Worm (Caenorhabditis elegans): ENCODE results near the gene fipr-13.

Gene fipr-13

DNA sequence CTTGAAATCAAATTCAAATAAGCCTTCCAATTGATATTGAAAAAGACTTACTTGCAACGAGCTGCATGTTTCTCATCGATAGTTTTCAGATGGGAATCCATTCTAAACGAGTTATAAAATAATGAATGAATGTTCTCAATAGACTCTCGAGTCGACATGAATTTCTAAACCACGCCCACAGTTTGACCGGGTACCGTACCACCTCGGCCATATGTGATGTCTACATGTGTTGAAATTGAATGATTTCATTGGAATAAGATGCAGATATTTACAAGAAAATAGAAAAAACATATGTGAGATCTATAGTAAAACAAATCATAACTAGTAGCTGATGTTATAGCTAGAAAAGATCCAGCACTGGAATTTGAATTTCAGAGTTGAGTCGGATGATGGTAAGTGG lies 26.1 kb downstream of the fipr-13 start, which contains the start of gene R04B5.7:
Gene R04B5.7 (minus strand): TSS at position 101 of the 400 bp plus-strand sequence.
- no peak for TF ChIP-seq unc-62 (GFP tag; optimal IDR thresholded peaks at IDR 0.05)

DNA sequence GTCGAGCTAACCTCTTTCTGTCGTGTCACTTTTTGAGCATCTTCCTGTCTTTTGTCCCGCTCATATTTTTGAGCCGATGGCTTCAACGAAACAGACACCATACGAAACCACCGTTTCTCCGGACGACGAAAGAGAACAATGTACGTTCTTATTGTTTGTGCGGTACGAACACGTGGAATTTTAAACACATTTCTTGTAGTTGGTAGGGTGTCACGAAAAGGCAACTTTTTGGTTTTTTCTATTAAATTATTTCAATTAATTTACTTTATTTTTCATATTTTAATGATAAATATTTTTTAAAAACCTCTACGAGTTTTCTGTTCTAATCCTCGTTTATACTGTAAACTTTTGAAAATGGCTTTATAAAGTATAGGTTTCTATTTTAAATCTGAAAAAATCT lies 26.8 kb downstream of the fipr-13 start, which contains the start of gene R04B5.11:
Gene R04B5.11 (minus strand): TSS at position 101 of the 400 bp plus-strand sequence.
- no peak for TF ChIP-seq unc-62 (GFP tag; optimal IDR thresholded peaks at IDR 0.05)

ce11 chrV:10094374-10094773 lies 30.1 kb downstream of the fipr-13 start, which contains the start of gene srd-49:
srd-49 (plus strand) TSS chrV:10094674.
- TF ChIP-seq unc-62 (GFP tag; optimal IDR thresholded peaks at IDR 0.05) = no peak

ce11 chrV:10096932-10097331 lies 32.6 kb downstream of the fipr-13 start:
- no peak for TF ChIP-seq unc-62 (GFP tag; optimal IDR thresholded peaks at IDR 0.05)

- no peak for TF ChIP-seq unc-62 (GFP tag; optimal IDR thresholded peaks at IDR 0.05)
Observed at ce11 chrV:10098429-10098828, 34.1 kb downstream of the fipr-13 start, which contains the start of gene ugt-47. ugt-47 (minus strand) TSS chrV:10098597.

DNA sequence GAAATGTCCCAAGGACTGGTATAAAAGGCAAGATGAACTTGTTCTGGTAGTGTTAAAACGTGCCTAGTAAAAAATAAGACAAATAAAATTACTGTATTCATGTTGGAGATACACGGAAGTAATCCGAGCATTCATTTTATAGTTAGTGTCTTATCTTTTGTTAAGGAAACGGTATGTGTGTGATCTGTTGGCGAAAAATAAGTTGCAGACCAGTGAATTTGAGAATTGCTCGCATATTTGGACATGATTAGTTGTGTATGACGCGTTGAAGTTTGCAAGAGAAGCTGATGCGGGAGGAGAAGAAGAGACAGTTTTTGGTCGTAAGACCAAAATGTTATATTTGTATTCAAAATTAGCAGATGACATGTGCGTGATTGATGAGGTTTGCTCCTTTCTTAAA lies 37.6 kb downstream of the fipr-13 start, which contains the start of gene C08B6.14:
Gene C08B6.14 (minus strand): TSS at position 101 of the 400 bp plus-strand sequence.
- no peak for TF ChIP-seq unc-62 (GFP tag; optimal IDR thresholded peaks at IDR 0.05)

DNA sequence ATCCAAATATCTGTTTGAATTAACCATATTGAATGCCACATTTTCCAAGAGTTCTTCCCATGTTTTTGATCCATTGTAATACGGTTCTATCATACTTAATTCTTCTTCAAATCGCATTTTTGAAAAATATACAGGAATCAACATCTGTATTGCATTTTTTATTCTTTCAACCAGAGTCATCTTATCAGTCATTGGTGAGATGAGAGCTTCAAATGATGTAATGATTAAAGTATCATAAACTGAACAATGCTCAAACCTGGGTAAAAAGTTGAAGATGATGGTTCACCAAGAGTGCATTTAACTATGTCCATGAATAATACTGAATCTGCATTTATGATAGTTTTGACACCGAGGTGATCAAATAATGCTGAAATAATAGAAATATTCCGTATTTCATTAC lies 39.5 kb downstream of the fipr-13 start:
- TF ChIP-seq unc-62 (GFP tag; optimal IDR thresholded peaks at IDR 0.05) = no peak

- no peak for TF ChIP-seq unc-62 (GFP tag; optimal IDR thresholded peaks at IDR 0.05)
Observed at ce11 chrV:10104785-10105310, 40.5 kb downstream of the fipr-13 start, which contains the start of gene ugt-17. ugt-17 (minus strand) TSS chrV:10104964.

ce11 chrV:10105412-10105811 lies 41.1 kb downstream of the fipr-13 start, which contains the start of gene C08B6.2:
C08B6.2 (plus strand) TSS chrV:10105712.
- no peak for TF ChIP-seq unc-62 (GFP tag; optimal IDR thresholded peaks at IDR 0.05)

ce11 chrV:10107309-10107708 lies 43.0 kb downstream of the fipr-13 start, which contains the start of gene C08B6.11:
C08B6.11 (plus strand) TSS chrV:10107609.
- no peak for TF ChIP-seq unc-62 (GFP tag; optimal IDR thresholded peaks at IDR 0.05)

- TF ChIP-seq unc-62 (GFP tag; optimal IDR thresholded peaks at IDR 0.05) = no peak
Observed at ce11 chrV:10111129-10111528, 46.8 kb downstream of the fipr-13 start.

DNA sequence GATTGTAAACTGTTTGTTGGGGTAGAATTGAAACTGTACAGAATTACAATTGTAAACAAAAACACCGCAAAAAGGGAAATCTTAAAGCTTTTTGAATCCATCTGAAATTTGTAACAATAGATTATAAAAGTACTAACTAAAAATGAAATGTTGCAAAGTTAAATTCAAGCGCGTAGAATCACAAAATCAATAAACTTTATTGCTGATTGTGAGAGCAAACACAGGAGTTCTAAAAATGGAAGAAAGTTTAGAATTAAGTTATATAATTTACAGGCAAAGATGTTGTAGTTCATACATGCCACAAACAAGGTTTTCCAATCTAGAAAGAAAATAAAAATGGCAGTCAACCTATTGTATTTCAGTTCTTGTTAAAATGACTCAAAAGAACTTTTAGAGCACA lies 47.9 kb downstream of the fipr-13 start, which contains the start of gene C08B6.3:
Gene C08B6.3 (minus strand): TSS at position 101 of the 400 bp plus-strand sequence.
- TF ChIP-seq unc-62 (GFP tag; optimal IDR thresholded peaks at IDR 0.05) = no peak

DNA sequence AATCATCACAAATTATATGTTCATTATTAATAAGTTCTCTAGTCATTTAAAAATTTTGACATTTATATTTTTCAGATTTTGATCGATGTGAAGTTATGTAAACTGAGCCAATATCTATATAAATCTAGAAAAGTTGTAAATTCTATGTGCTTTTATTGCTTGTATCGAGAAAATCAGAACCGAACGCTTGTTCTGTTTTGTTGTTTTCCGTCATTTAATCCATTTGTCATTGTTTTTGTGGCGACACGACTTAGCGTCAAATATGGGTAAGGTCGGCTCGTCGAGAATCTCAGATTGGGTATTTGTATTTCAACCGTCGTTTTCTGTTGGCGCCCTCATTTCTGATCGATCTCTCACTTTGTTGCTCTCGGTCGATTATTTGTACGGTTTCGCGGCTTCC lies 50.0 kb downstream of the fipr-13 start, which contains the start of gene cht-5:
Gene cht-5 (plus strand): TSS at position 301 of the 400 bp plus-strand sequence.
- TF ChIP-seq unc-62 (GFP tag; optimal IDR thresholded peaks at IDR 0.05) = no peak
